Fruit fly (Drosophila melanogaster): ENCODE data around the gene CG17260.
A peak's percentile ranks its signal among the peaks of the same experiment; 100 is the strongest.

Gene CG17260

dm6 chr2L:2999113-2999512, 37.9 kb upstream of the CG17260 start, which contains the start of gene Ccdc85 (continued):
- TF ChIP-seq Bteb2 (GFP tag; optimal IDR thresholded peaks at IDR 0.05) (no peak), emc (GFP tag; optimal IDR thresholded peaks at IDR 0.05) (no peak), CG4360 (GFP tag; IDR thresholded peaks at IDR 0.05) (no peak), CG3726 (GFP tag; IDR thresholded peaks at IDR 0.05) (no peak), nmo (GFP tag; optimal IDR thresholded peaks at IDR 0.05) (peak; percentile 15), MBD-R2 (GFP tag; IDR thresholded peaks at IDR 0.05) (peak; percentile 36; the same call in 1 of the 2 replicates), dan (GFP tag; IDR thresholded peaks at IDR 0.05) (no peak), grau (tag; optimal IDR thresholded peaks at IDR 0.05) (peak; percentile 17), CG2875 (GFP tag; optimal IDR thresholded peaks at IDR 0.05) (no peak), pho (GFP tag; optimal IDR thresholded peaks at IDR 0.05) (no peak), bcd (GFP tag; optimal IDR thresholded peaks at IDR 0.05) (no peak), ham (GFP tag; IDR thresholded peaks at IDR 0.05) (no peak), CG4854 (GFP tag; optimal IDR thresholded peaks at IDR 0.05) (no peak), CG15601 (tag; optimal IDR thresholded peaks at IDR 0.05) (peak; percentile 84), slbo (GFP tag; IDR thresholded peaks at IDR 0.05) (0 out of 2 replicates have a peak, but pooled peaks have one; percentile 13), klu (GFP tag; IDR thresholded peaks at IDR 0.05) (no peak), cad (GFP tag; optimal IDR thresholded peaks at IDR 0.05) (no peak), CG3847 (GFP tag; IDR thresholded peaks at IDR 0.05) (0 out of 2 replicates have a peak, but pooled peaks have one; percentile 28), gsb (GFP tag; IDR thresholded peaks at IDR 0.05) (no peak), sd (tag; optimal IDR thresholded peaks at IDR 0.05) (peak; percentile 17), CG34422 (GFP tag; IDR thresholded peaks at IDR 0.05) (peak; percentile 70; the same call in 1 of the 3 replicates), CG10654 (GFP tag; optimal IDR thresholded peaks at IDR 0.05) (no peak), CG9215 (GFP tag; IDR thresholded peaks at IDR 0.05) (no peak), CG32767 (GFP tag; IDR thresholded peaks at IDR 0.05) (no peak), mirr (GFP tag; optimal IDR thresholded peaks at IDR 0.05) (no peak), zfh2 (GFP tag; optimal IDR thresholded peaks at IDR 0.05) (no peak), HHEX (GFP tag; optimal IDR thresholded peaks at IDR 0.05) (no peak), CG17612 (GFP tag; IDR thresholded peaks at IDR 0.05) (no peak), p53 (GFP tag; optimal IDR thresholded peaks at IDR 0.05) (no peak), mld (GFP tag; IDR thresholded peaks at IDR 0.05; ENCODE audit: partially characterized antibody) (peak; percentile 98), pb (GFP tag; optimal IDR thresholded peaks at IDR 0.05) (no peak), E2f1 (GFP tag; IDR thresholded peaks at IDR 0.05) (no peak), CG30020 (tag; optimal IDR thresholded peaks at IDR 0.05) (peak; percentile 10), sqz (GFP tag; optimal IDR thresholded peaks at IDR 0.05) (no peak), oc (tag; optimal IDR thresholded peaks at IDR 0.05) (no peak), CG11695 (GFP tag; IDR thresholded peaks at IDR 0.05) (no peak), HLH54F (GFP tag; optimal IDR thresholded peaks at IDR 0.05) (no peak), run (tag; optimal IDR thresholded peaks at IDR 0.05) (no peak), sna (GFP tag; IDR thresholded peaks at IDR 0.05; ENCODE audit: partially characterized antibody) (peak; percentile 96), CG9817 (tag; optimal IDR thresholded peaks at IDR 0.05) (no peak), CG14710 (tag; optimal IDR thresholded peaks at IDR 0.05) (peak; percentile 41), Awh (GFP tag; IDR thresholded peaks at IDR 0.05) (no peak), CG18476 (GFP tag; optimal IDR thresholded peaks at IDR 0.05) (no peak), B-H1 (GFP tag; IDR thresholded peaks at IDR 0.05) (no peak), CG6683 (GFP tag; optimal IDR thresholded peaks at IDR 0.05) (no peak), sob (GFP tag; IDR thresholded peaks at IDR 0.05) (no peak), prd (optimal IDR thresholded peaks at IDR 0.05) (no peak), prd (GFP tag; IDR thresholded peaks at IDR 0.05) (no peak), dpn (GFP tag; optimal IDR thresholded peaks at IDR 0.05) (no peak), knrl (GFP tag; IDR thresholded peaks at IDR 0.05; ENCODE audit: partially characterized antibody) (peak; percentile 89), CG1529 (GFP tag; optimal IDR thresholded peaks at IDR 0.05) (no peak), CG4328 (GFP tag; optimal IDR thresholded peaks at IDR 0.05) (no peak), CG1832 (GFP tag; optimal IDR thresholded peaks at IDR 0.05) (no peak)

Measured in whole organism, embryonic.